Worm (Caenorhabditis elegans) whole organism, L1 larva: ENCODE data around the gene srh-46.

Source experiments
- C04F5.9 ChIP-seq: sonication (generic microtip); optimal IDR thresholded peaks from 2 replicates; lab custom pipeline; 2016; ENCODE audit warnings: missing genetic modification characterization, missing compliant biosample characterization
- aha-1 ChIP-seq: fragments of 150-350 bp; optimal IDR thresholded peaks from 2 replicates; lab custom pipeline; 2014; ENCODE audit warnings: missing biosample characterization, missing genetic modification characterization
- alr-1 ChIP-seq: fragments of 200-800 bp; sonication (Bioruptor generic); optimal IDR thresholded peaks from 2 replicates; lab custom pipeline; 2018; ENCODE audit warnings: borderline replicate concordance, mild to moderate bottlenecking, missing genetic modification characterization, missing compliant biosample characterization
- ama-1 ChIP-seq: fragments of 150-350 bp; optimal IDR thresholded peaks from 2 replicates; lab custom pipeline; 2014
- blmp-1 ChIP-seq: fragments of 150-350 bp; optimal IDR thresholded peaks from 2 replicates; lab custom pipeline; 2014; ENCODE audit warnings: missing biosample characterization, missing genetic modification characterization
- ceh-63 ChIP-seq: fragments of 200-800 bp; sonication (Bioruptor generic); optimal IDR thresholded peaks from 2 replicates; lab custom pipeline; 2018; ENCODE audit warnings: mild to moderate bottlenecking, missing genetic modification characterization, missing compliant biosample characterization
- ceh-82 ChIP-seq, 3 experiments: fragments of 150-350 bp in 1 of 3; sonication (generic microtip) in 2 of 3; optimal IDR thresholded peaks; 2 replicates each; lab custom pipeline; 2014 to 2017; ENCODE audit warnings: missing biosample characterization in 3 of 3, missing genetic modification characterization in 3 of 3
- efl-1 ChIP-seq, 4 experiments: fragments of 150-350 bp; optimal IDR thresholded peaks in 3 of 4; peaks in 1 of 4; 1 replicate in 1 of 4; 2 replicates in 3 of 4; lab custom pipeline; 2014; ENCODE audit warnings: missing biosample characterization in 2 of 4, missing genetic modification characterization in 2 of 4, missing genetic modification reagents in 2 of 4
- egl-27 ChIP-seq, 2 experiments: fragments of 150-350 bp in 1 of 2; sonication (generic microtip); optimal IDR thresholded peaks; 3 replicates each; lab custom pipeline; 2017 to 2018; ENCODE audit warnings: missing biosample characterization in 2 of 2, missing genetic modification characterization in 2 of 2, missing genetic modification reagents in 2 of 2
- elt-2 ChIP-seq: sonication (generic microtip); optimal IDR thresholded peaks from 2 replicates; lab custom pipeline; 2016; ENCODE audit warnings: missing genetic modification characterization, mild to moderate bottlenecking, inconsistent platforms, missing compliant biosample characterization, missing genetic modification reagents
- elt-3 ChIP-seq, 6 experiments: fragments of 150-350 bp in 1 of 6; sonication (generic microtip); optimal IDR thresholded peaks; 2 replicates each; lab custom pipeline; 2017 to 2018; ENCODE audit warnings: missing biosample characterization in 6 of 6, missing genetic modification characterization in 6 of 6, inconsistent platforms in 1 of 6
- ets-5 ChIP-seq: fragments of 200-800 bp; sonication (Bioruptor generic); IDR thresholded peaks from 2 replicates; pipeline ENCODE4 v1.3.6; 2022; ENCODE audit warnings: missing genetic modification characterization, missing compliant biosample characterization
- fkh-10 ChIP-seq: sonication (generic microtip); optimal IDR thresholded peaks from 2 replicates; lab custom pipeline; 2017; ENCODE audit warnings: missing biosample characterization, missing genetic modification reagents, missing genetic modification characterization
- fkh-4 ChIP-seq: sonication (generic microtip); optimal IDR thresholded peaks from 2 replicates; lab custom pipeline; 2016; ENCODE audit warnings: missing compliant biosample characterization, missing genetic modification characterization, borderline replicate concordance
- fkh-8 ChIP-seq: sonication (generic microtip); optimal IDR thresholded peaks from 2 replicates; lab custom pipeline; 2016; ENCODE audit warnings: mild to moderate bottlenecking, missing genetic modification characterization, missing compliant biosample characterization
- grh-1 ChIP-seq: fragments of 200-800 bp; sonication (Bioruptor generic); IDR thresholded peaks from 2 replicates; pipeline ENCODE4 v1.3.6; 2022; ENCODE audit warnings: missing genetic modification reagents, missing genetic modification characterization, missing compliant biosample characterization
- hlh-17 ChIP-seq: fragments of 200-800 bp; sonication (Bioruptor generic); optimal IDR thresholded peaks from 2 replicates; lab custom pipeline; 2018; ENCODE audit warnings: missing genetic modification characterization, mild to moderate bottlenecking, missing compliant biosample characterization, moderate library complexity, borderline replicate concordance
- hlh-4 ChIP-seq: sonication (generic microtip); optimal IDR thresholded peaks from 2 replicates; lab custom pipeline; 2016; ENCODE audit warnings: mild to moderate bottlenecking, missing genetic modification characterization, missing compliant biosample characterization
- hpl-2 ChIP-seq: fragments of 150-350 bp; optimal IDR thresholded peaks from 2 replicates; lab custom pipeline; 2014; ENCODE audit warnings: missing biosample characterization, missing genetic modification reagents, missing genetic modification characterization
- lin-13 ChIP-seq: fragments of 150-350 bp; optimal IDR thresholded peaks from 2 replicates; lab custom pipeline; 2014; ENCODE audit warnings: missing biosample characterization, missing genetic modification reagents, missing genetic modification characterization
- lin-14 ChIP-seq: fragments of 200-800 bp; sonication (Bioruptor generic); optimal IDR thresholded peaks from 2 replicates; lab custom pipeline; 2018; ENCODE audit warnings: mild to moderate bottlenecking, missing genetic modification characterization, moderate library complexity, missing compliant biosample characterization
- lin-15B ChIP-seq: fragments of 150-350 bp; sonication (generic microtip); optimal IDR thresholded peaks from 3 replicates; lab custom pipeline; 2014; ENCODE audit warnings: missing biosample characterization, missing genetic modification characterization
- lsy-2 ChIP-seq, 2 experiments: fragments of 150-350 bp; optimal IDR thresholded peaks; 2 replicates each; lab custom pipeline; 2014; ENCODE audit warnings: missing biosample characterization in 2 of 2, missing genetic modification characterization in 2 of 2
- mab-9 ChIP-seq: fragments of 200-800 bp; sonication (Bioruptor generic); IDR thresholded peaks from 2 replicates; pipeline ENCODE4 v1.3.6; 2022; ENCODE audit warnings: missing genetic modification reagents, missing genetic modification characterization, missing compliant biosample characterization
- nhr-20 ChIP-seq: sonication (generic microtip); optimal IDR thresholded peaks from 2 replicates; lab custom pipeline; 2016; ENCODE audit warnings: mild to moderate bottlenecking, missing genetic modification characterization, missing compliant biosample characterization
- nhr-237 ChIP-seq: fragments of 150-350 bp; optimal IDR thresholded peaks from 2 replicates; lab custom pipeline; 2014; ENCODE audit warnings: missing biosample characterization, missing genetic modification characterization
- nhr-28 ChIP-seq: fragments of 150-350 bp; optimal IDR thresholded peaks from 2 replicates; lab custom pipeline; 2014; ENCODE audit warnings: missing biosample characterization, missing genetic modification characterization
- nhr-71 ChIP-seq: sonication (generic microtip); optimal IDR thresholded peaks from 2 replicates; lab custom pipeline; 2016; ENCODE audit warnings: mild to moderate bottlenecking, missing genetic modification characterization, moderate library complexity, missing compliant biosample characterization
- nhr-77 ChIP-seq: fragments of 150-350 bp; optimal IDR thresholded peaks from 2 replicates; lab custom pipeline; 2014; ENCODE audit warnings: missing biosample characterization, missing genetic modification characterization
- nhr-84 ChIP-seq: sonication (generic microtip); optimal IDR thresholded peaks from 2 replicates; lab custom pipeline; 2017; ENCODE audit warnings: missing biosample characterization, missing genetic modification characterization
- nhr-85 ChIP-seq: sonication (generic microtip); peaks from one replicate; lab custom pipeline; 2016; ENCODE audit warnings: missing genetic modification characterization, inconsistent platforms, missing compliant biosample characterization
- pag-3 ChIP-seq: sonication (generic microtip); optimal IDR thresholded peaks from 2 replicates; lab custom pipeline; 2017; ENCODE audit warnings: missing genetic modification characterization, mild to moderate bottlenecking, missing compliant biosample characterization, antibody characterized with exemption, borderline replicate concordance; ENCODE audit not compliant: insufficient read depth
- pax-3 ChIP-seq: fragments of 200-800 bp; sonication (Bioruptor generic); optimal IDR thresholded peaks from 2 replicates; lab custom pipeline; 2018; ENCODE audit warnings: mild to moderate bottlenecking, missing genetic modification characterization, moderate library complexity, missing compliant biosample characterization
- pqm-1 ChIP-seq: sonication (generic microtip); optimal IDR thresholded peaks from 3 replicates; lab custom pipeline; 2017; ENCODE audit warnings: missing biosample characterization, missing genetic modification characterization
- skn-1 ChIP-seq: fragments of 150-350 bp; optimal IDR thresholded peaks from 2 replicates; lab custom pipeline; 2014; ENCODE audit warnings: missing biosample characterization, missing genetic modification characterization
- snu-23 ChIP-seq: sonication (generic microtip); optimal IDR thresholded peaks from 2 replicates; lab custom pipeline; 2016; ENCODE audit warnings: missing genetic modification characterization, missing compliant biosample characterization
- sox-4 ChIP-seq: sonication (generic microtip); optimal IDR thresholded peaks from 2 replicates; lab custom pipeline; 2016; ENCODE audit warnings: missing genetic modification characterization, missing compliant biosample characterization
- sptf-1 ChIP-seq: fragments of 150-350 bp; optimal IDR thresholded peaks from 2 replicates; lab custom pipeline; 2014; ENCODE audit warnings: missing biosample characterization, missing genetic modification characterization
- swsn-7 ChIP-seq: sonication (generic microtip); optimal IDR thresholded peaks from 2 replicates; lab custom pipeline; 2016; ENCODE audit warnings: missing genetic modification characterization, missing compliant biosample characterization
- tbx-2 ChIP-seq: sonication (generic microtip); optimal IDR thresholded peaks from 2 replicates; lab custom pipeline; 2016; ENCODE audit warnings: missing genetic modification characterization, missing compliant biosample characterization
- tlp-1 ChIP-seq: fragments of 150-350 bp; optimal IDR thresholded peaks from 2 replicates; lab custom pipeline; 2014; ENCODE audit warnings: missing biosample characterization, missing genetic modification characterization
- unc-30 ChIP-seq: sonication (generic microtip); optimal IDR thresholded peaks from 2 replicates; lab custom pipeline; 2017; ENCODE audit warnings: missing biosample characterization, missing genetic modification characterization
- zip-4 ChIP-seq: fragments of 200-800 bp; sonication (Bioruptor generic); optimal IDR thresholded peaks from 2 replicates; lab custom pipeline; 2018; ENCODE audit warnings: mild to moderate bottlenecking, missing genetic modification characterization, moderate library complexity, missing compliant biosample characterization
- ztf-11 ChIP-seq, 2 experiments: sonication (generic microtip); optimal IDR thresholded peaks; 2 replicates each; lab custom pipeline; 2016 to 2017; ENCODE audit warnings: missing genetic modification characterization in 2 of 2, missing biosample characterization in 1 of 2, missing compliant biosample characterization in 1 of 2

srh-46 gene

DNA sequence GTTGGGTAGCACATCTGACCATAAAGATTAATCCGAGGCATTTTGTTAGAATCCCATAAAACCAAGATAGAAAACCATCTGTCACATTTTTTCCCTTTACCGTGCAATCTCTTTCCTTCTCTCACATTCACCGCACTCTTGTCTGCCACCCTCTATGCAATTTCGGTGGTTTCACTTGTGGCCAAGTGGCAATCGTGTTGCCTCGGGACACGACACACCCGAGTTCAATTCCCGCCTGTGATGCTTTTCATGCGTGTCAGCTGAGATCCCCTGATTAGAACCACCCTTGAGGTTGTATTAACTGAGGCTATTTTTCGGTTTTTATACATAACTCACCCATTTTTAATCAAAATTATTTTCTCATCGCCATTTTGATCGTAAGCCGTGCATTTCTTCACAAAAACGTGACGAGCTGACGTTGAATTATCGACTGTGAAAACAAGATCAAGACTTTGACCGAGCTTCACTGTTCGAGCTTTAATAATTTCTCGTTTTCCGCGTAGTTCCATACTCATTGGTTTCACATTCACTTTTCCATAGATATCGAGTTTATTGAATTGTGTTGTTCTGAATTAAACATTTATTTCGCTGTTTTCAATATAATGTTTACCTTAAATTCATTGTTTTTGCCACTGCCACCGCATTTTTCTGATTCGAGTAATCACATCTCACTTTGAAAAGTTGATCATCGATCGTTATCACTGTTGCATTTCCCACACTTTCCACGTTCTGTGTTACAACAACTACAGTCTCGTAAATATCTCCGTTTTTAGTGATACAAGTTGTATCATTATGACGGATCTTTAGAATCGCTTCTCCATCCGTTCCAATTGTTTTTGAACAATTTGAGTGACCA lies 11.6 kb upstream of the srh-46 start (continued):
- peak; percentile 80 for TF ChIP-seq nhr-71
- no peak for TF ChIP-seq C04F5.9 (tag; lab: Kevin White, UChicago)
- TF ChIP-seq ceh-82 (tag; optimal IDR thresholded peaks at IDR 0.05; lab: Kevin White, UChicago): peak; percentile 75 to 86 (median 79)
- peak; percentile 69 for TF ChIP-seq swsn-7 (tag; lab: Kevin White, UChicago)
- TF ChIP-seq fkh-4 (tag; lab: Kevin White, UChicago): no peak
- no peak for TF ChIP-seq fkh-8 (tag; lab: Kevin White, UChicago)
- TF ChIP-seq hpl-2 (GFP tag; lab: Kevin White, UChicago): peak; percentile 5
- TF ChIP-seq snu-23 (GFP tag; lab: Kevin White, UChicago): peak; percentile 70
- TF ChIP-seq nhr-20 (tag; lab: Kevin White, UChicago): peak; percentile 83
- no peak for TF ChIP-seq aha-1 (tag; lab: Kevin White, UChicago)
- peak; percentile 35 for TF ChIP-seq pax-3 (tag; lab: Kevin White, UChicago)
- TF ChIP-seq ets-5: no peak
- peak; percentile 59 for TF ChIP-seq lin-13 (GFP tag; lab: Kevin White, UChicago)
- TF ChIP-seq pqm-1: no peak
- TF ChIP-seq grh-1: peak; percentile 65
- peak; percentile 64 for TF ChIP-seq tbx-2
- no peak for TF ChIP-seq ceh-63 (GFP tag; lab: Kevin White, UChicago)
- peak; percentile 74 for TF ChIP-seq nhr-77 (tag; lab: Kevin White, UChicago)
- TF ChIP-seq, all 84 proteins: peak for 50

DNA sequence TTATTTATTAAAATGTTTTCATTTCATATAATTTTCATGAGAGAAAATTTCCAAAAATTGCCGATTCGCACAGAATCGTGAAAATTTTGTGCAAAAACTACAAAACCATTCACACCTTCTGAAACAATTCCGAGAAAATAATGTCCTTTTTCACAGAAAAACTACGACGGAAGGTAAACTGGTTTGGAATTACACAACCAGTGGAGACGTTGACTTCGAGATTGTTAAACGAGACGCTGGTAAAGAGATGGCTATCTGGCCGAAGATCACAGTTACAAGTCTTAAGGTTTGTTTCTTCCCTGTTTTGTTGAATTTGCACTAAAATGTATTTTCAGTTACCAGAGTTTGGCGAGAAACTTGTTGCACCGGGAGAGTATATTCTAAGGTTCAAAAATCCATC lies 10.2 kb upstream of the srh-46 start:
- TF ChIP-seq elt-2 (tag; lab: Kevin White, UChicago) (no peak), nhr-85 (tag; lab: Kevin White, UChicago) (peak; percentile 19), lin-13 (GFP tag; lab: Kevin White, UChicago) (no peak), lin-14 (GFP tag; lab: Kevin White, UChicago) (peak; percentile 16), nhr-20 (tag; lab: Kevin White, UChicago) (no peak), grh-1 (peak; percentile 53; the same call in 1 of the 2 replicates)
- TF ChIP-seq, all 84 proteins: peak for 3

DNA sequence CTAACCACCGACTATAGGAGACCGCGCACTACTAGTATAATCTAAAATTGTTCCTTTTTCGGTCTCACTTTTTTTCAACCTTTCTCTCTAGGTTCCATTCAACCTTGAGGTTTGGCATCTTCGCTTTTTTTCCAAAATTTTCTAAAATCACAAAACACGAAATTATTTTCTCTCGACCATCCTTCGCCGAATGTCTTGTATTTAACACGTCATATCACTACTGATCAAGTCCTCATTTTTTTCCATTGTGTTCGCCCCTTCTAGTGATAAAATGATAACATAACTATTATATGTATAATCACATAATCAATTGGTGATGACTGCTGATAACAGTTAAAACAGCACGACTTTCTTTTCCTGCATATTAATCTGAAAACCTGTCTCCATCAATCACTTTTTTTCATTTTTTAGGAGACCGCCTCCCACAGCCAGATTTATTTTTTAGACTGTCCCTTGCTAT lies 8.4 kb upstream of the srh-46 start, which contains the start of gene T03F7.7:
T03F7.7 (plus strand) TSS at position 410 of the 460 bp plus-strand sequence.
- TF ChIP-seq mab-9 (GFP tag; lab: Robert Waterston, UW): no peak
- no peak for TF ChIP-seq aha-1 (tag; lab: Kevin White, UChicago)
- no peak for TF ChIP-seq efl-1 (optimal IDR thresholded peaks at IDR 0.05; lab: Kevin White, UChicago)
- peak in 1 of 2 experiments; percentile 75 for TF ChIP-seq efl-1 (GFP tag; optimal IDR thresholded peaks at IDR 0.05 in 1 of 2; lab: Kevin White, UChicago)
- no peak for TF ChIP-seq fkh-8 (tag; lab: Kevin White, UChicago)
- TF ChIP-seq tlp-1 (tag; lab: Kevin White, UChicago): no peak
- no peak for TF ChIP-seq sox-4 (tag; lab: Kevin White, UChicago)
- no peak for TF ChIP-seq ets-5
- no peak for TF ChIP-seq elt-3 (tag; optimal IDR thresholded peaks at IDR 0.05; lab: Kevin White, UChicago)
- TF ChIP-seq hlh-17: no peak
- TF ChIP-seq blmp-1: peak; percentile 44
- no peak for TF ChIP-seq egl-27 (tag; optimal IDR thresholded peaks at IDR 0.05; lab: Kevin White, UChicago)
- TF ChIP-seq ztf-11 (tag; optimal IDR thresholded peaks at IDR 0.05; lab: Kevin White, UChicago): no peak
- no peak for TF ChIP-seq zip-4 (GFP tag; lab: Kevin White, UChicago)
- no peak for TF ChIP-seq skn-1 (tag; lab: Kevin White, UChicago)
- no peak for TF ChIP-seq pag-3
- no peak for TF ChIP-seq C04F5.9 (tag; lab: Kevin White, UChicago)
- TF ChIP-seq lsy-2 (tag; optimal IDR thresholded peaks at IDR 0.05; lab: Kevin White, UChicago): no peak
- TF ChIP-seq alr-1 (tag; lab: Kevin White, UChicago): no peak
- TF ChIP-seq tbx-2: no peak
- no peak for TF ChIP-seq lin-15B (tag; lab: Kevin White, UChicago)
- TF ChIP-seq sptf-1 (tag; lab: Kevin White, UChicago): no peak
- no peak for TF ChIP-seq nhr-28 (tag; lab: Kevin White, UChicago)
- peak; percentile 78 for TF ChIP-seq elt-2 (tag; lab: Kevin White, UChicago)
- TF ChIP-seq fkh-10 (GFP tag; lab: Kevin White, UChicago): no peak
- no peak for TF ChIP-seq nhr-84
- TF ChIP-seq lin-14 (GFP tag; lab: Kevin White, UChicago): peak; percentile 43
- no peak for TF ChIP-seq unc-30 (tag; lab: Kevin White, UChicago)
- TF ChIP-seq hlh-4 (tag; lab: Kevin White, UChicago): no peak
- TF ChIP-seq ama-1 (lab: Kevin White, UChicago): no peak
- no peak for TF ChIP-seq pax-3 (tag; lab: Kevin White, UChicago)
- TF ChIP-seq fkh-4 (tag; lab: Kevin White, UChicago): no peak
- TF ChIP-seq nhr-71: no peak
- no peak for TF ChIP-seq nhr-237 (tag; lab: Kevin White, UChicago)
